6 worm cellular contexts compared by ENCODE assay signal in genomic region chrIV:5137809-5138208, ce11.
TF ChIP-seq lines count a peak whose summit lies in the region.

No protein-coding gene starts in this region.

TF ChIP-seq in whole organism, L1 larva, 84 proteins besides CTCF, POLR2A, EP300 and RAD21:
- TF ChIP-seq nhr-71 (tag; optimal IDR thresholded peaks at IDR 0.05; lab: Kevin White, UChicago): peak; percentile 4
- no peak for TF ChIP-seq mdl-1 (tag; optimal IDR thresholded peaks at IDR 0.05; lab: Kevin White, UChicago)
- peak; percentile 95 for TF ChIP-seq fkh-10 (GFP tag; optimal IDR thresholded peaks at IDR 0.05; lab: Kevin White, UChicago)
- TF ChIP-seq lin-14 (GFP tag; optimal IDR thresholded peaks at IDR 0.05; lab: Kevin White, UChicago): peak; percentile 89
- TF ChIP-seq nhr-47 (tag; optimal IDR thresholded peaks at IDR 0.05; lab: Kevin White, UChicago): peak; percentile 20
- no peak for TF ChIP-seq efl-3 (GFP tag; optimal IDR thresholded peaks at IDR 0.05; lab: Kevin White, UChicago)
- no peak for TF ChIP-seq hlh-4 (tag; optimal IDR thresholded peaks at IDR 0.05; lab: Kevin White, UChicago)
- TF ChIP-seq snu-23 (GFP tag; optimal IDR thresholded peaks at IDR 0.05; lab: Kevin White, UChicago): peak; percentile 39
- no peak for TF ChIP-seq efl-1 (optimal IDR thresholded peaks at IDR 0.05; lab: Kevin White, UChicago)
- peak in 1 of 2 experiments; percentile 72 for TF ChIP-seq efl-1 (GFP tag; optimal IDR thresholded peaks at IDR 0.05 in 1 of 2; lab: Kevin White, UChicago)
- TF ChIP-seq ceh-82 (tag; optimal IDR thresholded peaks at IDR 0.05; lab: Kevin White, UChicago): peak in 2 of 3 experiments; percentile 25 to 51
- TF ChIP-seq nhr-77 (tag; optimal IDR thresholded peaks at IDR 0.05; lab: Kevin White, UChicago): no peak
- TF ChIP-seq lsy-2 (tag; optimal IDR thresholded peaks at IDR 0.05; lab: Kevin White, UChicago): peak; percentile 29

TF ChIP-seq in whole organism, L2 larva, 48 proteins besides CTCF, POLR2A, EP300 and RAD21 (continues in another document):
- TF ChIP-seq unc-62 (GFP tag; optimal IDR thresholded peaks at IDR 0.05; lab: Kevin White, UChicago) (no peak), unc-55 (GFP tag; optimal IDR thresholded peaks at IDR 0.05; lab: Kevin White, UChicago) (peak; percentile 39), mab-5 (tag; optimal IDR thresholded peaks at IDR 0.05; lab: Kevin White, UChicago) (no peak), lin-11 (tag; optimal IDR thresholded peaks at IDR 0.05; lab: Kevin White, UChicago) (no peak), skn-1 (tag; optimal IDR thresholded peaks at IDR 0.05; lab: Kevin White, UChicago) (no peak), ztf-4 (tag; optimal IDR thresholded peaks at IDR 0.05; lab: Kevin White, UChicago) (no peak), nhr-21 (tag; optimal IDR thresholded peaks at IDR 0.05; lab: Kevin White, UChicago) (no peak), mdl-1 (tag; optimal IDR thresholded peaks at IDR 0.05; lab: Kevin White, UChicago) (no peak), zag-1 (tag; optimal IDR thresholded peaks at IDR 0.05; lab: Kevin White, UChicago) (peak; percentile 69), sma-9 (GFP tag; optimal IDR thresholded peaks at IDR 0.05; lab: Kevin White, UChicago) (peak; percentile 9), sma-9 (tag; optimal IDR thresholded peaks at IDR 0.05; lab: Kevin White, UChicago) (no peak), nhr-237 (tag; optimal IDR thresholded peaks at IDR 0.05; lab: Kevin White, UChicago) (no peak), ZK546.5 (tag; optimal IDR thresholded peaks at IDR 0.05; lab: Kevin White, UChicago) (no peak), lsy-2 (tag; optimal IDR thresholded peaks at IDR 0.05; lab: Kevin White, UChicago) (peak in 1 of 2 experiments; percentile 44), Y55F3AM.14 (GFP tag; optimal IDR thresholded peaks at IDR 0.05; lab: Kevin White, UChicago) (peak; percentile 4), C34F6.9 (tag; optimal IDR thresholded peaks at IDR 0.05; lab: Kevin White, UChicago) (peak; percentile 74), crh-2 (tag; optimal IDR thresholded peaks at IDR 0.05; lab: Kevin White, UChicago) (peak; percentile 52)

TF ChIP-seq in whole organism, L3 larva, 47 proteins besides CTCF, POLR2A, EP300 and RAD21 (continues in another document):
- TF ChIP-seq ztf-4 (tag; optimal IDR thresholded peaks at IDR 0.05; lab: Kevin White, UChicago) (no peak), ceh-9 (tag; optimal IDR thresholded peaks at IDR 0.05; lab: Kevin White, UChicago) (no peak), nfya-1 (tag; optimal IDR thresholded peaks at IDR 0.05; lab: Kevin White, UChicago; ENCODE audit: insufficient read depth) (peak; percentile 43), hmg-11 (tag; optimal IDR thresholded peaks at IDR 0.05; lab: Kevin White, UChicago) (no peak), egl-5 (tag; optimal IDR thresholded peaks at IDR 0.05; lab: Kevin White, UChicago) (no peak), nhr-237 (tag; optimal IDR thresholded peaks at IDR 0.05; lab: Kevin White, UChicago) (no peak), fos-1 (tag; optimal IDR thresholded peaks at IDR 0.05; lab: Kevin White, UChicago) (no peak), unc-62 (GFP tag; optimal IDR thresholded peaks at IDR 0.05; lab: Kevin White, UChicago) (no peak), nhr-11 (tag; optimal IDR thresholded peaks at IDR 0.05; lab: Kevin White, UChicago) (no peak), unc-39 (tag; optimal IDR thresholded peaks at IDR 0.05; lab: Kevin White, UChicago) (no peak), lin-39 (tag; optimal IDR thresholded peaks at IDR 0.05; lab: Kevin White, UChicago) (peak; percentile 43), mml-1 (tag; optimal IDR thresholded peaks at IDR 0.05; lab: Kevin White, UChicago) (no peak), ama-1 (optimal IDR thresholded peaks at IDR 0.05; lab: Kevin White, UChicago) (peak; percentile 13), nhr-23 (tag; optimal IDR thresholded peaks at IDR 0.05; lab: Kevin White, UChicago) (no peak), tbx-2 (tag; optimal IDR thresholded peaks at IDR 0.05; lab: Kevin White, UChicago) (no peak), daf-12 (tag; optimal IDR thresholded peaks at IDR 0.05; lab: Kevin White, UChicago) (no peak), ceh-16 (tag; optimal IDR thresholded peaks at IDR 0.05; lab: Kevin White, UChicago) (no peak)

TF ChIP-seq in whole organism, L4 larva, 104 proteins besides CTCF, POLR2A, EP300 and RAD21:
- TF ChIP-seq hmg-1.1 (GFP tag; IDR thresholded peaks at IDR 0.05; lab: Robert Waterston, UW) (no peak), zip-11 (GFP tag; IDR thresholded peaks at IDR 0.05; lab: Robert Waterston, UW) (no peak), ctbp-1 (GFP tag; IDR thresholded peaks at IDR 0.05; lab: Robert Waterston, UW) (0 out of 2 replicates have a peak, but pooled peaks have one; percentile 59), ces-1 (GFP tag; optimal IDR thresholded peaks at IDR 0.05; lab: Kevin White, UChicago) (peak; percentile 62), lsy-2 (tag; optimal IDR thresholded peaks at IDR 0.05; lab: Kevin White, UChicago) (peak in 1 of 2 experiments; percentile 24), mxl-3 (GFP tag; optimal IDR thresholded peaks at IDR 0.05; lab: Kevin White, UChicago) (no peak), ama-1 (optimal IDR thresholded peaks at IDR 0.05; lab: Kevin White, UChicago) (no peak), fkh-10 (GFP tag; optimal IDR thresholded peaks at IDR 0.05; lab: Kevin White, UChicago) (peak; percentile 95)

TF ChIP-seq in whole organism, late embryonic, 69 proteins besides CTCF, POLR2A, EP300 and RAD21:
- no peak for TF ChIP-seq F13H6.1 (tag; optimal IDR thresholded peaks at IDR 0.05; lab: Kevin White, UChicago)
- TF ChIP-seq unc-42 (tag; optimal IDR thresholded peaks at IDR 0.05; lab: Kevin White, UChicago): peak; percentile 88
- no peak for TF ChIP-seq nhr-232 (tag; optimal IDR thresholded peaks at IDR 0.05; lab: Kevin White, UChicago)
- TF ChIP-seq odd-2 (tag; optimal IDR thresholded peaks at IDR 0.05; lab: Kevin White, UChicago): no peak

TF ChIP-seq in whole organism, mixed stage, embryonic, 35 proteins besides CTCF, POLR2A, EP300 and RAD21:
- no peak for TF ChIP-seq ceh-83 (GFP tag; optimal IDR thresholded peaks at IDR 0.05; lab: Kevin White, UChicago)
- TF ChIP-seq ces-1 (GFP tag; optimal IDR thresholded peaks at IDR 0.05; lab: Kevin White, UChicago): peak; percentile 88
- TF ChIP-seq drap-1 (GFP tag; optimal IDR thresholded peaks at IDR 0.05; lab: Kevin White, UChicago): no peak
- TF ChIP-seq lin-13 (tag; optimal IDR thresholded peaks at IDR 0.05; lab: Kevin White, UChicago): no peak
- TF ChIP-seq ceh-43 (GFP tag; optimal IDR thresholded peaks at IDR 0.05; lab: Kevin White, UChicago): no peak
- TF ChIP-seq sptf-1 (tag; optimal IDR thresholded peaks at IDR 0.05; lab: Kevin White, UChicago): no peak

Comparison
In these comparisons a context has a peak if more than half of its experiments do, and no peak if none do; other contexts are left out.
1. Of the 29 proteins assayed by ChIP-seq in both whole organism, L4 larva and whole organism, L1 larva: peak only in whole organism, L4 larva: ces-1; only in whole organism, L1 larva: ceh-82; in both: fkh-10; in neither: 25; mixed calls (peak in some experiments, not most) for 1.